Fruit fly (Drosophila melanogaster): ENCODE measurements around the gene CG13010.

Gene CG13010

dm6 chrX:16640260-16641100 lies 38.3 kb downstream of the CG13010 start, which contains the start of the genes SNRPG and mthl1 (continued):
- TF ChIP-seq pita (GFP tag; optimal IDR thresholded peaks at IDR 0.05), result no peak
- TF ChIP-seq salm (tag; optimal IDR thresholded peaks at IDR 0.05), result no peak
- TF ChIP-seq eyg (GFP tag; optimal IDR thresholded peaks at IDR 0.05), result peak; percentile 43
- TF ChIP-seq CG2116 (GFP tag; optimal IDR thresholded peaks at IDR 0.05), result peak; percentile 70
- peak; percentile 82 for TF ChIP-seq bab2 (GFP tag; optimal IDR thresholded peaks at IDR 0.05)
- peak; percentile 46; the same call in 1 of the 2 replicates for TF ChIP-seq tna (GFP tag; IDR thresholded peaks at IDR 0.05; ENCODE audit: partially characterized antibody)
- TF ChIP-seq hth (optimal IDR thresholded peaks at IDR 0.05), result no peak
- peak; percentile 74 for TF ChIP-seq slou (GFP tag; optimal IDR thresholded peaks at IDR 0.05)
- peak; percentile 35 for TF ChIP-seq tup (GFP tag; optimal IDR thresholded peaks at IDR 0.05)
- TF ChIP-seq CkIIα-i1 (GFP tag; IDR thresholded peaks at IDR 0.05), result peak; percentile 68; the same call in 1 of the 2 replicates
- peak; percentile 83 for TF ChIP-seq BEAF-32 (GFP tag; optimal IDR thresholded peaks at IDR 0.05)
- peak; percentile 96 for TF ChIP-seq CG34422 (GFP tag; IDR thresholded peaks at IDR 0.05)
- peak; percentile 70 for TF ChIP-seq CG2712 (tag; optimal IDR thresholded peaks at IDR 0.05)
- peak; percentile 86 for TF ChIP-seq CG4404 (GFP tag; IDR thresholded peaks at IDR 0.05)
- TF ChIP-seq zfh2 (GFP tag; optimal IDR thresholded peaks at IDR 0.05), result peak; percentile 88
- peak; percentile 69 for TF ChIP-seq GATAe (GFP tag; conservative IDR thresholded peaks at IDR 0.05)
- peak in 2 of 3 experiments; percentile 55 to 74 for TF ChIP-seq lola (GFP tag; optimal IDR thresholded peaks at IDR 0.05)
- peak; percentile 76 for TF ChIP-seq Meics (GFP tag; optimal IDR thresholded peaks at IDR 0.05)
- TF ChIP-seq dati (GFP tag; IDR thresholded peaks at IDR 0.05), result peak; percentile 89
- peak; percentile 63 for TF ChIP-seq CG13894 (tag; optimal IDR thresholded peaks at IDR 0.05)
- TF ChIP-seq CG12391 (tag; optimal IDR thresholded peaks at IDR 0.05), result peak; percentile 80
- peak; percentile 52 for TF ChIP-seq CG1647 (GFP tag; optimal IDR thresholded peaks at IDR 0.05)
- peak; percentile 90 for TF ChIP-seq CG6272 (GFP tag; IDR thresholded peaks at IDR 0.05)
- TF ChIP-seq br (optimal IDR thresholded peaks at IDR 0.05), result no peak
- peak; percentile 92 for TF ChIP-seq CG3847 (GFP tag; IDR thresholded peaks at IDR 0.05)
- TF ChIP-seq CG1529 (GFP tag; optimal IDR thresholded peaks at IDR 0.05), result peak; percentile 21
- TF ChIP-seq sens-2 (GFP tag; IDR thresholded peaks at IDR 0.05), result peak; percentile 77
- TF ChIP-seq CG14965 (GFP tag; optimal IDR thresholded peaks at IDR 0.05; ENCODE audit: borderline replicate concordance), result no peak
- TF ChIP-seq tin (GFP tag; optimal IDR thresholded peaks at IDR 0.05), result peak; percentile 84
- peak; percentile 45 for TF ChIP-seq sd (tag; optimal IDR thresholded peaks at IDR 0.05)
- TF ChIP-seq Gsc (GFP tag; IDR thresholded peaks at IDR 0.05), result peak; percentile 92
- TF ChIP-seq CG17359 (tag; optimal IDR thresholded peaks at IDR 0.05), result peak; percentile 69
- TF ChIP-seq CG7271 (tag; optimal IDR thresholded peaks at IDR 0.05), result no peak
- TF ChIP-seq hkb (optimal IDR thresholded peaks at IDR 0.05), result peak; percentile 11
- TF ChIP-seq hkb (GFP tag; IDR thresholded peaks at IDR 0.05), result peak; percentile 82
- peak; percentile 94 for TF ChIP-seq E2f1 (GFP tag; IDR thresholded peaks at IDR 0.05)
- TF ChIP-seq CG10543 (GFP tag; optimal IDR thresholded peaks at IDR 0.05), result peak; percentile 46
- TF ChIP-seq CG34224 (GFP tag; IDR thresholded peaks at IDR 0.05; ENCODE audit: partially characterized antibody), result peak; percentile 65
- peak; percentile 70 for TF ChIP-seq Lim3 (GFP tag; IDR thresholded peaks at IDR 0.05)
- peak; percentile 73 for TF ChIP-seq Antp (GFP tag; optimal IDR thresholded peaks at IDR 0.05)
- no peak for TF ChIP-seq CG6813 (GFP tag; optimal IDR thresholded peaks at IDR 0.05)
- peak; percentile 87 for TF ChIP-seq Chrac-16 (GFP tag; optimal IDR thresholded peaks at IDR 0.05)
- peak; percentile 85 for TF ChIP-seq Oaz (GFP tag; IDR thresholded peaks at IDR 0.05)
- peak; percentile 71 for TF ChIP-seq CG15514 (GFP tag; optimal IDR thresholded peaks at IDR 0.05)
- TF ChIP-seq Dref (GFP tag; IDR thresholded peaks at IDR 0.05), result peak; percentile 53
- TF ChIP-seq chinmo (GFP tag; IDR thresholded peaks at IDR 0.05; ENCODE audit: partially characterized antibody), result peak; percentile 72; the same call in 2 of the 4 replicates
- no peak for TF ChIP-seq Stat92E (GFP tag; optimal IDR thresholded peaks at IDR 0.05)
- peak; percentile 61; the same call in 1 of the 2 replicates for TF ChIP-seq Nf-YA (GFP tag; IDR thresholded peaks at IDR 0.05)
- TF ChIP-seq aop (GFP tag; IDR thresholded peaks at IDR 0.05), result 0 out of 2 replicates have a peak, but pooled peaks have one; percentile 64

All from whole organism, embryonic.